Worm (Caenorhabditis elegans): ENCODE measurements around the gene C49G7.7.

DNA sequence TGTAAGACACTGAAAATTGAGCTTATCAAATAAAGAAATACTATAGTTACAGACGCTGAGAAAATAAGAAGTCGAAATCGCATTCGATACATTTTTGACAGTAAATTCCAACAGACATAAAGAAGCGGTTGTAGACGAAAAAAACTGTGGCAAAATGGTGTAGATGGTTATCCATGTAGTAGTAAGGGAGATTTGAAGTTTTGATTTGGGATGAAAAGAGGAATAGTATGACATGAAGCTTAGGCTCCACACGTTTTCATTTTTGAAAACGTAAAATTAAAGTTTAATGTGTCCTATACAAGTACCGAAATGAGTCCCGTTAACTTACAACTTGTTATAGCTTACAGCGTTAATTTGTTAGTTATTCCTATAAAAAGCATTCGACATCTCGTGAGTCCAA, 40.2 kb upstream of the C49G7.7 start, which contains the start of gene K09D9.9:
- TF ChIP-seq nhr-25 (tag; optimal IDR thresholded peaks at IDR 0.05) (no peak), nhr-28 (tag; optimal IDR thresholded peaks at IDR 0.05) (no peak), unc-39 (tag; optimal IDR thresholded peaks at IDR 0.05) (no peak)
